Fruit fly (Drosophila melanogaster) Kc167 (cell line): ENCODE results near the gene CG15425.

Experiments
- Myc ChIP-seq: fragments of >200 bp; optimal IDR thresholded peaks from 2 replicates; lab custom pipeline; 2017; ENCODE audit warnings: missing external identifiers
- Sin3A ChIP-seq: fragments of >200 bp; optimal IDR thresholded peaks from 2 replicates; lab custom pipeline; 2018; ENCODE audit warnings: missing external identifiers
- h ChIP-seq: fragments of >200 bp; optimal IDR thresholded peaks from 3 replicates; lab custom pipeline; 2018; ENCODE audit warnings: missing external identifiers
- insv ChIP-seq: fragments of >200 bp; optimal IDR thresholded peaks from 3 replicates; lab custom pipeline; 2018; ENCODE audit warnings: missing external identifiers
- psq ChIP-seq: fragments of >200 bp; optimal IDR thresholded peaks from 2 replicates; lab custom pipeline; 2017; ENCODE audit warnings: missing external identifiers
- ttk ChIP-seq: sonication (Bioruptor generic); optimal IDR thresholded peaks from 2 replicates; lab custom pipeline; 2017; ENCODE audit warnings: missing external identifiers

CG15425 gene

DNA sequence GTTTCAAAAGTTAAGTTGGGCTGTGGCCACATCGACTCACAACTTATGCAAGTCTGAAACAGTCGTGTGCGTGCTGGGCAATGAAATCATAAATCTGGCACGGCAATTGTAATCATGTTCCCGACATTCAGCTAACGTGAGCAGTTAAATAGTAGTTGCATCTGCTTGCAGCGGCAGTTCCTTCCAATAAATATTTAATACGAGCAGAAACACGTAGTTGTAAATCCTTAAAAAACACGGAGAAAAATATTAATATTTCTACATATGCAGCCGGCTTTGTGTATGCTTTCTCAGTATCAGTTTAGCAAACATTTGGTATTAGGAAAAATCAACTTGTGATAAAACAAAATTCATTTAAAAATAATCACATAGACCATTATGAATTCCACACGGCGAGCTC lies at the start of gene CG15425:
CG15425 (plus strand) TSS at position 301 of the 400 bp plus-strand sequence.
- TF ChIP-seq Myc (lab: Kevin White, UChicago) (no peak), h (no peak), psq (lab: Kevin White, UChicago) (no peak), ttk (lab: Kevin White, UChicago) (no peak), Sin3A (lab: Kevin White, UChicago) (no peak), insv (lab: Kevin White, UChicago) (no peak)

DNA sequence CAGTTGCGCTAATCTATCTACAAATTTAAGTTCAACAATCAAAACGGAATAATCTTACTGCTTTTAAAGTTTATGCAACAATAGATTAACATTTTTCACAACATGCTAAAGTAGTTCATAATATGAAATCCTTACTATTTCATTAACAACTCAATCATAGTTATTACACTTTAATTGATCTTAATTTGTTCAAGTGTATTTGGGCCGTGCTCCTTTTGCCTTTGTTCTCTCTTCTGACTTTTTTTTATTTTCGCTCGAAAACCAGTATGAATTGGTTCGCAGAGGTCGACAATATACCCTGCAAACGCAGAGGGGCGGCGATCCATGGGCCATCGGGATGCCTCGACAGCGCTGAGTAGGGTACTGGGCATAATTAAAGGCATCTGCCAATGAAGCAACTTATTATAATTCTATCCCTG lies 46.0 kb upstream of the CG15425 start:
- TF ChIP-seq insv (lab: Kevin White, UChicago) (no peak), h (no peak), psq (lab: Kevin White, UChicago) (no peak), Sin3A (lab: Kevin White, UChicago) (no peak)

DNA sequence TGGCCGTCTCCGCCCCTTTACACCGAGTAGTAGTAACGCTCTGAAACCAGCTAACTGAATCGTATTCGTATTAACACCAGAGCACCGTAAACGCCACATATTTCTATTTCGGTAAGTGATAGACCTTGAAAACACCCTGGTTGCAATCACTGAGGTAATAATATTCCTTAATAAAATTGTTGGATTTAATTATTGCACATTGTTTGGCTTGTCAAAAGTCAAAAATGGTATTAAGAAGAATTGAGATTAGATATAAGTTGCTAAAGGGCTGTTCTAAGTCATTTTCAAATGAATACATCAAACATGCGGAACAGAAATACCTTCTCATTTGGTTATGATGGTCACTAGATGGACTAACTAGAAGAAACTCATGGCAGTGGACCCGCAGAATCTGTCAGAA lies 38.6 kb upstream of the CG15425 start:
- no peak for TF ChIP-seq ttk (lab: Kevin White, UChicago)

dm6 chr2L:4221354-4222001 lies 35.9 kb upstream of the CG15425 start, which contains the start of gene ft:
Gene ft (minus strand): TSS chr2L:4221796.
- TF ChIP-seq ttk (lab: Kevin White, UChicago), result no peak
- no peak for TF ChIP-seq h
- TF ChIP-seq insv (lab: Kevin White, UChicago), result no peak
- no peak for TF ChIP-seq Sin3A (lab: Kevin White, UChicago)
- TF ChIP-seq Myc (lab: Kevin White, UChicago), result no peak
- no peak for TF ChIP-seq psq (lab: Kevin White, UChicago)

DNA sequence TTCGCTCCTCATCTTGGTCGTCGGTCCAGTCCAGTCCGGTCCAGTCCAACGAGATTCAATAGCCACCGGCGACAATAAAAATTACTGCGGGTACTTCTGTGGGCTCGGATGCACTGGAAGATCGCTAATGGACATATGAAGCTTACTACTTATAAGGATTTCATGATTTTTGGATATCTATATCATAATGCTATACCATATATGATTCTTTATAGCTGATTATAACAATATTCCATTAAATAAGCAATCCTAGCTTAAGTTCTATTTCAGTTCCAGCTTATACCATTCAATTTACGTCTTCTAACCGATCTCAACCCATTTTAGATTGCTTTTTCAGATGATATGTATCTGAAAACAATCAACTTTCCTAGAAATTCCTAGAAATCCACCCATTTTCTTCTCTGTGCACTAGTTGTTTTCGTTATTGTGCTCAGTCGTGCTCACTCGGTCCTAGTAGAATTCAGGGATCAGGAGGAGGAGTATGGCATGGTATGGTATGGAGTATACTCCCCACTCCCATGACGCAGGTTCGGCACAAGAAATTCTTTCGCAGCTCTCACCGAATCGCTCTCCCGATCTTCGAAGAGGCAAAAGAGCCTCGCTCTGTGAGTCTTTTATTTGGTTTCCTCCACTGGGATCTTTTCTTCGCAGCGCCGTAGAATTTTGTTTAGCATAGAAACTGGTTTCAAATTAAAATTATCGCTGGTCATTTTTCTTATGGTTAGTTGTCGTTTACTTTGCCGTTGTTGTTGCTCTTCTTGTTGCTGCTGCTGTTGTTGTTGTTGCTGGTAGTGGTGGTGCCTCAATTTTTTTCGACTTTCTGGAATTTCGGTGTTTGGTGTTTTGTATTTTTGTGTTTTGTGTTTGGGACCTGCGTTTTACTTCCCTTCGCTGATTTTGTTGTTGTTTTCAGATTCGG lies 35.1 kb upstream of the CG15425 start:
- TF ChIP-seq psq (lab: Kevin White, UChicago) (no peak), ttk (lab: Kevin White, UChicago) (no peak), Sin3A (lab: Kevin White, UChicago) (no peak), h (no peak), Myc (lab: Kevin White, UChicago) (no peak), insv (lab: Kevin White, UChicago) (no peak)

DNA sequence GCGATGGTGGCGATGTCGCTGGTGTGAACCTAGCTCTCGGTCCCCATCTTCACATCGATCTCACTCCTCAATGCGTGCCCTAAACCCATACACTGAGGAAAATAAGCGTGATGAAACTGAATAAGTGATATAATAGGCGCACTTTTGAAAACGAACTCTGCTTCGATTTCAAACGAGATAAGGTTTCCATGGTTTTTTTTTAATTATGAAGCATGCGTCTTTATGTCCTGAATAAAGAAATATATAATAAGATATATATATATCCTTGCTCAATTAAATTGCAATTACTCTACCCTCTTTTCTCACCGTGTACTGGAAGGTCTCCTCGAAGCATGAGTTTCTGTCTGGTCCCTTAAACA lies 34.5 kb upstream of the CG15425 start:
- TF ChIP-seq psq (lab: Kevin White, UChicago), result no peak
- no peak for TF ChIP-seq h
- TF ChIP-seq ttk (lab: Kevin White, UChicago), result no peak
- TF ChIP-seq insv (lab: Kevin White, UChicago), result no peak
- no peak for TF ChIP-seq Sin3A (lab: Kevin White, UChicago)

- no peak for TF ChIP-seq Sin3A (lab: Kevin White, UChicago)
- TF ChIP-seq Myc (lab: Kevin White, UChicago), result no peak
- no peak for TF ChIP-seq insv (lab: Kevin White, UChicago)
Measured at dm6 chr2L:4224158-4224799, 33.1 kb upstream of the CG15425 start.

DNA sequence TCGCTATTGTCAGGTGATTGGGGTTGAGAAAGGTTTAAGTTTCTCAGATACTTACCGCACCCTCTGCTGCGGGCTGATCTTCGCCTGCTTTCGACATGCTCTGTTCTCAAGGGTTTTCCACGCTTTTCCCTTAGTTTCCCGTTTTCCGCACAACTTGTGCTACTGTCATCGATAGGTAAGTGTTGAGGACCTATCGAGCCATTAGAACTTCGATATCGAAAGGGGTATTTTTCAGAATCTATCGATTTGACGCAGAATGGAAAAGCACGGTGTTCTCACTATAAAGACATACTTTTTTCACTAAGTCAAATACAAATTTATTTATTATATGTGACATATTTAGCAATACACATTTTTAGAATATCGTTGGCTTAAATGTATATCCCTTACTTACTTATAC lies 30.6 kb upstream of the CG15425 start, which contains the start of gene CG3702:
CG3702 (minus strand) TSS at position 306 of the 400 bp plus-strand sequence.
- TF ChIP-seq Myc (lab: Kevin White, UChicago) (no peak), insv (lab: Kevin White, UChicago) (no peak), h (no peak), ttk (lab: Kevin White, UChicago) (no peak), Sin3A (lab: Kevin White, UChicago) (no peak), psq (lab: Kevin White, UChicago) (no peak)

DNA sequence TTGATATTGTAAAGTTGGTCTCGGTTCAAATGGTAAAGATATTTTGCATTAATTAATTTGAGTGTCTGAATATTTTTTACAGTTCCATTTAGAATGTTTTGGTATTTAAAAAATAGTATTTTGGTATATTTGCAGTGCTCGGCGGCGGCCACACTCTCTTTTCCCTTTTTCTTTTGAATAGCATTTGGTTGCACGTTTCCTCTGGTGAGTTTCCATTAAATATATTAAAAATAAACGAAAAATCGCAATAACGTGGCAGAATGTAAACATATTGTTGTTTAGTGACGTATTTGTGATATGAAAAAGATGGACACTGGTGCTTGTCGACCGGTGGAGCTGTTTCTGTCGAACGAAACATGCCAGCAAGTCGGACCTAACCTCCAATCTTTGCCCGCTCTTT lies 29.8 kb upstream of the CG15425 start, which contains the start of gene RpL40:
RpL40 (plus strand) TSS at position 154 of the 400 bp plus-strand sequence.
- TF ChIP-seq insv (lab: Kevin White, UChicago) (no peak), ttk (lab: Kevin White, UChicago) (no peak), Sin3A (lab: Kevin White, UChicago) (no peak), Myc (lab: Kevin White, UChicago) (no peak), h (no peak), psq (lab: Kevin White, UChicago) (no peak)

dm6 chr2L:4230562-4230961 lies 26.8 kb upstream of the CG15425 start:
- no peak for TF ChIP-seq Myc (lab: Kevin White, UChicago)
- TF ChIP-seq ttk (lab: Kevin White, UChicago), result no peak
- TF ChIP-seq h, result no peak
- TF ChIP-seq Sin3A (lab: Kevin White, UChicago), result no peak
- TF ChIP-seq insv (lab: Kevin White, UChicago), result no peak
- no peak for TF ChIP-seq psq (lab: Kevin White, UChicago)

dm6 chr2L:4241513-4241912 lies 15.9 kb upstream of the CG15425 start:
- TF ChIP-seq Myc (lab: Kevin White, UChicago), result no peak
- no peak for TF ChIP-seq ttk (lab: Kevin White, UChicago)
- no peak for TF ChIP-seq insv (lab: Kevin White, UChicago)
- TF ChIP-seq Sin3A (lab: Kevin White, UChicago), result no peak
- TF ChIP-seq h, result no peak
